Worm (Caenorhabditis elegans) whole organism, L2 larva: ENCODE results near the gene xnd-1.

Experiments used
- ZK546.5 ChIP-seq: sonication (generic microtip); optimal IDR thresholded peaks from 2 replicates; lab custom pipeline; 2017; ENCODE audit warnings: missing biosample characterization, missing genetic modification characterization
- elt-1 ChIP-seq: fragments of 150-350 bp; optimal IDR thresholded peaks from 2 replicates; lab custom pipeline; 2014; ENCODE audit warnings: missing biosample characterization, missing genetic modification characterization

- no peak for TF ChIP-seq ZK546.5 (tag; lab: Kevin White, UChicago)
- no peak for TF ChIP-seq elt-1 (tag; lab: Kevin White, UChicago)
Measured at ce11 chrIII:5568265-5568664, 36.0 kb upstream of the xnd-1 start.
